Worm (Caenorhabditis elegans) whole organism, late embryonic: ENCODE results near the gene K12H6.8.

Experiments
- F13H6.1 ChIP-seq: sonication (generic microtip); optimal IDR thresholded peaks from 2 replicates; lab custom pipeline; 2016; ENCODE audit warnings: missing genetic modification characterization, missing compliant biosample characterization
- T23F11.4 ChIP-seq: fragments of 200-800 bp; sonication (Bioruptor generic); optimal IDR thresholded peaks from 2 replicates; lab custom pipeline; 2018; ENCODE audit warnings: mild to moderate bottlenecking, missing genetic modification characterization, missing compliant biosample characterization
- ceh-24 ChIP-seq: sonication (generic microtip); optimal IDR thresholded peaks from 2 replicates; lab custom pipeline; 2016; ENCODE audit warnings: mild to moderate bottlenecking, missing genetic modification characterization, missing compliant biosample characterization
- ceh-45 ChIP-seq: fragments of 200-800 bp; sonication (Bioruptor generic); IDR thresholded peaks from 2 replicates; pipeline ENCODE4 v1.3.6; 2022; ENCODE audit warnings: missing genetic modification reagents, missing genetic modification characterization, missing compliant biosample characterization
- elt-2 ChIP-seq: sonication (generic microtip); optimal IDR thresholded peaks from 2 replicates; lab custom pipeline; 2016; ENCODE audit warnings: missing genetic modification reagents, missing genetic modification characterization, missing compliant biosample characterization
- fkh-10 ChIP-seq: fragments of 150-350 bp; optimal IDR thresholded peaks from 2 replicates; lab custom pipeline; 2014; ENCODE audit warnings: missing biosample characterization, missing genetic modification reagents, missing genetic modification characterization
- lim-6 ChIP-seq: sonication (generic microtip); optimal IDR thresholded peaks from 2 replicates; lab custom pipeline; 2016; ENCODE audit warnings: missing genetic modification characterization, missing compliant biosample characterization
- nhr-11 ChIP-seq: fragments of 150-350 bp; optimal IDR thresholded peaks from 2 replicates; lab custom pipeline; 2014; ENCODE audit warnings: missing biosample characterization, missing genetic modification characterization
- pqm-1 ChIP-seq: sonication (generic microtip); optimal IDR thresholded peaks from 2 replicates; lab custom pipeline; 2016; ENCODE audit warnings: missing genetic modification characterization, missing compliant biosample characterization
- sox-4 ChIP-seq: sonication (generic microtip); optimal IDR thresholded peaks from 2 replicates; lab custom pipeline; 2017; ENCODE audit warnings: mild to moderate bottlenecking, missing genetic modification characterization, inconsistent platforms, missing compliant biosample characterization
- tbx-2 ChIP-seq: sonication (generic microtip); optimal IDR thresholded peaks from 2 replicates; lab custom pipeline; 2016; ENCODE audit warnings: missing genetic modification characterization, missing compliant biosample characterization

DNA sequence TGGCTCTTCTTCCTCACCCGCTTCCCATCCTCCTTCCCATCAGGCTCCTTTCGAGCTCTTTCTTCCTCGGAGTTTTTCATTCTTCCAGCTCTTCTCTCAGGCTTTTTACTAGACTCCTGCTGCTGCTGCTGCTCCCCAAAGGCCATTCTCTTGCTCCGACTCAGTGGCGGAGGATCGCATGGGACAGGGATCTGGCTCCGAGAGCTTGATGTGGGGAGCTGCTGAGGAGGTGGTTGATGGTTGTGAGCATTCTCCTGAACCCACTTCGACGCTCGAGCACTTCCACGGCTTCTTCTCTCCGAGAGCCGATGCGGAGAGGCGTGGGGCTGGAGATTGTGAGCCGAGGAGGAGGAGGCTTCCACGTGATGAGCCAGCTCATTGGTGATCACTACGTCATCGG lies 41.9 kb upstream of the K12H6.8 start:
- TF ChIP-seq elt-2 (tag; lab: Kevin White, UChicago) (no peak), T23F11.4 (GFP tag; lab: Kevin White, UChicago) (no peak), tbx-2 (tag; lab: Kevin White, UChicago) (no peak), fkh-10 (GFP tag; lab: Kevin White, UChicago) (no peak), F13H6.1 (no peak), pqm-1 (tag; lab: Kevin White, UChicago) (no peak), nhr-11 (no peak), ceh-24 (no peak), sox-4 (tag; lab: Kevin White, UChicago) (no peak), ceh-45 (GFP tag; lab: Robert Waterston, UW) (no peak), lim-6 (no peak)
